Worm (Caenorhabditis elegans) whole organism, L2 larva: ENCODE results near the gene Y66D12A.13.
A peak's percentile ranks its signal among the peaks of the same experiment; 100 is the strongest.

Experiments used
- C34F6.9 ChIP-seq: fragments of 150-350 bp; optimal IDR thresholded peaks from 2 replicates; lab custom pipeline; 2014; ENCODE audit warnings: missing biosample characterization, missing genetic modification characterization
- ZK546.5 ChIP-seq: sonication (generic microtip); optimal IDR thresholded peaks from 2 replicates; lab custom pipeline; 2017; ENCODE audit warnings: missing biosample characterization, missing genetic modification characterization
- egl-27 ChIP-seq: sonication (generic microtip); optimal IDR thresholded peaks from 3 replicates; lab custom pipeline; 2017; ENCODE audit warnings: missing biosample characterization, missing genetic modification reagents, missing genetic modification characterization
- elt-1 ChIP-seq: fragments of 150-350 bp; optimal IDR thresholded peaks from 2 replicates; lab custom pipeline; 2014; ENCODE audit warnings: missing biosample characterization, missing genetic modification characterization
- nhr-237 ChIP-seq: fragments of 150-350 bp; optimal IDR thresholded peaks from 2 replicates; lab custom pipeline; 2014; ENCODE audit warnings: missing biosample characterization, missing genetic modification characterization
- peb-1 ChIP-seq: fragments of 150-350 bp; optimal IDR thresholded peaks from 2 replicates; lab custom pipeline; 2014; ENCODE audit warnings: missing biosample characterization, missing genetic modification characterization

ce11 chrIII:11565602-11566001, 17.4 kb downstream of the Y66D12A.13 start, which contains the start of gene Y66D12A.10:
- TF ChIP-seq C34F6.9 (tag; lab: Kevin White, UChicago), result peak; percentile 52
- TF ChIP-seq nhr-237, result no peak
- no peak for TF ChIP-seq peb-1 (tag; lab: Kevin White, UChicago)
- TF ChIP-seq egl-27 (tag; lab: Kevin White, UChicago), result no peak
- TF ChIP-seq ZK546.5 (tag; lab: Kevin White, UChicago), result no peak
- no peak for TF ChIP-seq elt-1 (tag; lab: Kevin White, UChicago)
